Worm (Caenorhabditis elegans) whole organism, L3 larva: Measurements from ENCODE around the gene idh-2.

ENCODE experiments used
- lsy-12 ChIP-seq: sonication (generic microtip); optimal IDR thresholded peaks from 2 replicates; lab custom pipeline; 2016; ENCODE audit warnings: mild to moderate bottlenecking, missing genetic modification characterization, missing compliant biosample characterization
- nhr-11 ChIP-seq: fragments of 150-350 bp; optimal IDR thresholded peaks from 2 replicates; lab custom pipeline; 2014; ENCODE audit warnings: missing biosample characterization, missing genetic modification characterization
- nhr-76 ChIP-seq: fragments of 150-350 bp; sonication (generic microtip); optimal IDR thresholded peaks from 5 replicates; lab custom pipeline; 2014; ENCODE audit warnings: missing biosample characterization, missing genetic modification characterization
- pha-4 ChIP-seq: fragments of 150-350 bp; optimal IDR thresholded peaks from 2 replicates; lab custom pipeline; 2014; ENCODE audit warnings: missing biosample characterization, missing genetic modification reagents, missing genetic modification characterization
- unc-39 ChIP-seq: sonication (generic microtip); optimal IDR thresholded peaks from 4 replicates; lab custom pipeline; 2017; ENCODE audit warnings: missing biosample characterization, missing genetic modification characterization
- zag-1 ChIP-seq: fragments of 150-350 bp; optimal IDR thresholded peaks from 2 replicates; lab custom pipeline; 2014; ENCODE audit warnings: missing biosample characterization, missing genetic modification characterization
- ztf-11 ChIP-seq: fragments of 150-350 bp; optimal IDR thresholded peaks from 2 replicates; lab custom pipeline; 2014; ENCODE audit warnings: missing biosample characterization, missing genetic modification characterization

DNA sequence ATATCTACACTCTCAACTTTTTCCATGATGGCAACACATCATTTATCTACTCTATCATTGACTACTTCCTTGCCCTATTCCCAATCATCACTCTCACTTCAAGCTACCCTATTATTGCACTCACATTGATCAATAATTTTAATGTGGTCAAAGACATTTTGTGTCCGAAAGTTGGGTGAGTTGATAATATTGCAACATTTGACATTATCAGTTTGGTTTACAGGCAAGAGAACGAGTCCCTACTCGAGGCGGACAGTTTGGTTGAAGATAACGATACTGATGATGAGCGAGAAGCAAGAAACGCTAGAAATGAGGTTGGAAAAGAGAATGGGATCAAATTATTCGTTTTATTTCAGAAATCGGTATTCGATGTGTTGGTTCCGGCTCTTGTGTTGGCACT lies 48.9 kb downstream of the idh-2 start:
- TF ChIP-seq lsy-12 (no peak), zag-1 (tag; lab: Kevin White, UChicago) (no peak), nhr-11 (no peak), ztf-11 (tag; lab: Kevin White, UChicago) (no peak), unc-39 (tag; lab: Kevin White, UChicago) (no peak), nhr-76 (tag; lab: Kevin White, UChicago) (no peak), pha-4 (tag; lab: Kevin White, UChicago) (no peak)
